Fruit fly (Drosophila melanogaster) Kc167 (cell line): ENCODE data around the gene Vm26Ac.

Experiments
- Sin3A ChIP-seq: fragments of >200 bp; optimal IDR thresholded peaks from 2 replicates; lab custom pipeline; 2018; ENCODE audit warnings: missing external identifiers
- insv ChIP-seq: fragments of >200 bp; optimal IDR thresholded peaks from 3 replicates; lab custom pipeline; 2018; ENCODE audit warnings: missing external identifiers
- psq ChIP-seq: fragments of >200 bp; optimal IDR thresholded peaks from 2 replicates; lab custom pipeline; 2017; ENCODE audit warnings: missing external identifiers
- ttk ChIP-seq: sonication (Bioruptor generic); optimal IDR thresholded peaks from 2 replicates; lab custom pipeline; 2017; ENCODE audit warnings: missing external identifiers

DNA sequence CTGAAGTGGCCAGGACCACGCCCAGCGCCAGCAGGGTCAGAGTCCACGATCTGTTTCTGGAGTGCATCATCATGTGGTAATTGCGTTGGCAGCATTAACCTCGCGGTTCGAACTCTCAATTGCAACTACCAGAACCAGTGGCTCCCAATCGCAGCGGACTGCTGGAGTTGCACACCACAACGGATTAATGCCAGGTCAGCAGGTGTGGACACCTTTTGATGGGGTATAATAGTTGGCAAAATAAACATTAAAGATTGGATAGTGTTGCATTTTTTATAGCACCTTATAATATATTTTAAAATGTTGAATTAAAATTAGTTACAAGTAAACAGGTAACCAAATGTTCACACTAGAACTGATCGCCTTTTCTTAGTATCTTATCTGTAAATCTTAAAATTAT is 5.8 kb upstream of the Vm26Ac start:
- TF ChIP-seq psq (lab: Kevin White, UChicago) (no peak), insv (no peak), ttk (lab: Kevin White, UChicago) (no peak), Sin3A (lab: Kevin White, UChicago) (no peak)
